Worm (Caenorhabditis elegans): ENCODE data around the gene mma-1.

mma-1 gene

ce11 chrV:12632048-12632447, 36.0 kb upstream of the mma-1 start, which contains the start of gene srx-113:
Gene srx-113, minus strand, starts transcription at chrV:12632148.
- TF ChIP-seq med-1 (GFP tag; optimal IDR thresholded peaks at IDR 0.05; ENCODE audit: insufficient read depth) (no peak), cog-1 (tag; optimal IDR thresholded peaks at IDR 0.05) (no peak), T22C8.4 (GFP tag; IDR thresholded peaks at IDR 0.05) (no peak), ref-1 (GFP tag; conservative IDR thresholded peaks at IDR 0.05) (no peak), ztf-23 (GFP tag; IDR thresholded peaks at IDR 0.05) (no peak), klf-2 (GFP tag; conservative IDR thresholded peaks at IDR 0.05) (no peak), flt-1 (GFP tag; IDR thresholded peaks at IDR 0.05) (no peak)

ce11 chrV:12629743-12630142, 33.6 kb upstream of the mma-1 start, which contains the start of gene F56H9.6:
Gene F56H9.6, minus strand, starts transcription at chrV:12629843.
- TF ChIP-seq med-1 (GFP tag; optimal IDR thresholded peaks at IDR 0.05; ENCODE audit: insufficient read depth) = no peak

- no peak for TF ChIP-seq med-1 (GFP tag; optimal IDR thresholded peaks at IDR 0.05; ENCODE audit: insufficient read depth)
- TF ChIP-seq klf-2 (GFP tag; conservative IDR thresholded peaks at IDR 0.05) = no peak
- TF ChIP-seq ztf-23 (GFP tag; IDR thresholded peaks at IDR 0.05) = no peak
- TF ChIP-seq ztf-29 (GFP tag; IDR thresholded peaks at IDR 0.05) = no peak
- TF ChIP-seq T22C8.4 (GFP tag; IDR thresholded peaks at IDR 0.05) = no peak
- no peak for TF ChIP-seq tab-1 (GFP tag; IDR thresholded peaks at IDR 0.05)
- TF ChIP-seq ref-1 (GFP tag; conservative IDR thresholded peaks at IDR 0.05) = no peak
- no peak for TF ChIP-seq flt-1 (GFP tag; IDR thresholded peaks at IDR 0.05)
- TF ChIP-seq cog-1 (tag; optimal IDR thresholded peaks at IDR 0.05) = no peak
Measured at ce11 chrV:12624371-12624770, 28.3 kb upstream of the mma-1 start, which contains the start of gene F56H9.9. Gene F56H9.9, minus strand, starts transcription at chrV:12624471.

- TF ChIP-seq ztf-23 (GFP tag; IDR thresholded peaks at IDR 0.05) (no peak), med-1 (GFP tag; optimal IDR thresholded peaks at IDR 0.05; ENCODE audit: insufficient read depth) (no peak), klf-2 (GFP tag; conservative IDR thresholded peaks at IDR 0.05) (no peak), tab-1 (GFP tag; IDR thresholded peaks at IDR 0.05) (no peak), T22C8.4 (GFP tag; IDR thresholded peaks at IDR 0.05) (no peak), ztf-29 (GFP tag; IDR thresholded peaks at IDR 0.05) (no peak), ref-1 (GFP tag; conservative IDR thresholded peaks at IDR 0.05) (no peak)
Measured at ce11 chrV:12612118-12612517, 16.0 kb upstream of the mma-1 start, which contains the start of gene cyc-2.2. Gene cyc-2.2, minus strand, starts transcription at chrV:12612218.

- TF ChIP-seq ref-1 (GFP tag; conservative IDR thresholded peaks at IDR 0.05) = no peak
- TF ChIP-seq flt-1 (GFP tag; IDR thresholded peaks at IDR 0.05) = no peak
- TF ChIP-seq T22C8.4 (GFP tag; IDR thresholded peaks at IDR 0.05) = no peak
- no peak for TF ChIP-seq tab-1 (GFP tag; IDR thresholded peaks at IDR 0.05)
- TF ChIP-seq cog-1 (tag; optimal IDR thresholded peaks at IDR 0.05) = no peak
- no peak for TF ChIP-seq ztf-23 (GFP tag; IDR thresholded peaks at IDR 0.05)
- no peak for TF ChIP-seq ztf-29 (GFP tag; IDR thresholded peaks at IDR 0.05)
- no peak for TF ChIP-seq med-1 (GFP tag; optimal IDR thresholded peaks at IDR 0.05; ENCODE audit: insufficient read depth)
- TF ChIP-seq klf-2 (GFP tag; conservative IDR thresholded peaks at IDR 0.05) = no peak
Measured at ce11 chrV:12611029-12611428, 14.9 kb upstream of the mma-1 start, which contains the start of gene cubn-1. Gene cubn-1, plus strand, starts transcription at chrV:12611329.

- no peak for TF ChIP-seq klf-2 (GFP tag; conservative IDR thresholded peaks at IDR 0.05)
- TF ChIP-seq ztf-29 (GFP tag; IDR thresholded peaks at IDR 0.05) = no peak
- TF ChIP-seq ztf-23 (GFP tag; IDR thresholded peaks at IDR 0.05) = no peak
- TF ChIP-seq cog-1 (tag; optimal IDR thresholded peaks at IDR 0.05) = no peak
- no peak for TF ChIP-seq tab-1 (GFP tag; IDR thresholded peaks at IDR 0.05)
- TF ChIP-seq flt-1 (GFP tag; IDR thresholded peaks at IDR 0.05) = no peak
- TF ChIP-seq med-1 (GFP tag; optimal IDR thresholded peaks at IDR 0.05; ENCODE audit: insufficient read depth) = no peak
- TF ChIP-seq T22C8.4 (GFP tag; IDR thresholded peaks at IDR 0.05) = no peak
- no peak for TF ChIP-seq ref-1 (GFP tag; conservative IDR thresholded peaks at IDR 0.05)
Measured at ce11 chrV:12609526-12609925, 13.4 kb upstream of the mma-1 start, which contains the start of gene ZC116.1. Gene ZC116.1, plus strand, starts transcription at chrV:12609826.

ce11 chrV:12608857-12609256, 12.8 kb upstream of the mma-1 start, which contains the start of gene ZC116.5:
Gene ZC116.5, minus strand, starts transcription at chrV:12608957.
- TF ChIP-seq klf-2 (GFP tag; conservative IDR thresholded peaks at IDR 0.05) (no peak), ref-1 (GFP tag; conservative IDR thresholded peaks at IDR 0.05) (no peak), T22C8.4 (GFP tag; IDR thresholded peaks at IDR 0.05) (no peak), tab-1 (GFP tag; IDR thresholded peaks at IDR 0.05) (no peak), cog-1 (tag; optimal IDR thresholded peaks at IDR 0.05) (no peak), ztf-29 (GFP tag; IDR thresholded peaks at IDR 0.05) (no peak), med-1 (GFP tag; optimal IDR thresholded peaks at IDR 0.05; ENCODE audit: insufficient read depth) (no peak), flt-1 (GFP tag; IDR thresholded peaks at IDR 0.05) (no peak), ztf-23 (GFP tag; IDR thresholded peaks at IDR 0.05) (no peak)

ce11 chrV:12607113-12607512, 11.0 kb upstream of the mma-1 start, which contains the start of gene erg-28:
Gene erg-28, plus strand, starts transcription at chrV:12607413.
- TF ChIP-seq ztf-23 (GFP tag; IDR thresholded peaks at IDR 0.05) (no peak), T22C8.4 (GFP tag; IDR thresholded peaks at IDR 0.05) (no peak), flt-1 (GFP tag; IDR thresholded peaks at IDR 0.05) (no peak)

ce11 chrV:12601835-12602234, 5.7 kb upstream of the mma-1 start:
- no peak for TF ChIP-seq T22C8.4 (GFP tag; IDR thresholded peaks at IDR 0.05)

ce11 chrV:12599510-12600242, 3.6 kb upstream of the mma-1 start, which contains the start of gene C14C10.5:
Gene C14C10.5, plus strand, starts transcription at chrV:12600192.
- TF ChIP-seq med-1 (GFP tag; optimal IDR thresholded peaks at IDR 0.05; ENCODE audit: insufficient read depth) (no peak), ztf-29 (GFP tag; IDR thresholded peaks at IDR 0.05) (no peak), cog-1 (tag; optimal IDR thresholded peaks at IDR 0.05) (no peak), flt-1 (GFP tag; IDR thresholded peaks at IDR 0.05) (no peak), ztf-23 (GFP tag; IDR thresholded peaks at IDR 0.05) (no peak), tab-1 (GFP tag; IDR thresholded peaks at IDR 0.05) (no peak), klf-2 (GFP tag; conservative IDR thresholded peaks at IDR 0.05) (no peak), T22C8.4 (GFP tag; IDR thresholded peaks at IDR 0.05) (no peak), ref-1 (GFP tag; conservative IDR thresholded peaks at IDR 0.05) (no peak)
